Worm (Caenorhabditis elegans) whole organism, early embryonic: ENCODE measurements around the gene ivph-3.
"Not testable (repeated sequence)": the region's sequence is repeated elsewhere in the genome, so short reads cannot be mapped to it uniquely, and the experiment has no call there.

Experiments
- B0310.2 ChIP-seq: sonication (generic microtip); optimal IDR thresholded peaks from 2 replicates; lab custom pipeline; 2016; ENCODE audit warnings: mild to moderate bottlenecking, missing genetic modification characterization, missing compliant biosample characterization
- F13C5.2 ChIP-seq: sonication (generic microtip); optimal IDR thresholded peaks from 2 replicates; lab custom pipeline; 2017; ENCODE audit warnings: mild to moderate bottlenecking, missing genetic modification characterization, inconsistent platforms, missing compliant biosample characterization
- ama-1 ChIP-seq: fragments of 150-350 bp; optimal IDR thresholded peaks from 2 replicates; lab custom pipeline; 2014
- flt-1 ChIP-seq: fragments of 200-800 bp; sonication (Bioruptor generic); IDR thresholded peaks from 2 replicates; pipeline ENCODE4 v1.3.6; 2022; ENCODE audit warnings: missing genetic modification characterization, missing compliant biosample characterization
- hmbx-1 ChIP-seq: sonication (generic microtip); optimal IDR thresholded peaks from 2 replicates; lab custom pipeline; 2016; ENCODE audit warnings: mild to moderate bottlenecking, missing genetic modification characterization, missing compliant biosample characterization
- hmg-4 ChIP-seq: fragments of 200-800 bp; sonication (Bioruptor generic); optimal IDR thresholded peaks from 2 replicates; lab custom pipeline; 2018; ENCODE audit warnings: mild to moderate bottlenecking, missing genetic modification characterization, missing compliant biosample characterization
- tbx-11 ChIP-seq: fragments of 200-800 bp; sonication (Bioruptor generic); IDR thresholded peaks from 2 replicates; pipeline ENCODE4 v1.3.6; 2022; ENCODE audit warnings: missing genetic modification characterization, missing compliant biosample characterization
- tbx-37 ChIP-seq: fragments of 200-800 bp; sonication (Bioruptor generic); conservative IDR thresholded peaks from 2 replicates; pipeline ENCODE4 v1.3.6; 2022; ENCODE audit warnings: missing genetic modification reagents, missing genetic modification characterization, missing compliant biosample characterization
- tra-4 ChIP-seq: sonication (generic microtip); optimal IDR thresholded peaks from 2 replicates; lab custom pipeline; 2017; ENCODE audit warnings: missing genetic modification characterization, missing compliant biosample characterization

ce11 chrIV:3050054-3050990, 3.2 kb upstream of the ivph-3 start, which contains the start of gene eel-1:
- TF ChIP-seq tbx-37 (GFP tag; lab: Robert Waterston, UW) (peak; percentile 93), B0310.2 (tag; lab: Kevin White, UChicago) (peak; percentile 59), flt-1 (peak; percentile 80), tra-4 (tag; lab: Kevin White, UChicago) (peak; percentile 55), tbx-11 (GFP tag; lab: Robert Waterston, UW) (peak; percentile 89), F13C5.2 (tag; lab: Kevin White, UChicago) (peak; percentile 38), hmg-4 (peak; percentile 84)
- not testable (repeated sequence) for TF ChIP-seq ama-1 (lab: Kevin White, UChicago); hmbx-1 (tag; lab: Kevin White, UChicago)
